Worm (Caenorhabditis elegans) whole organism, mixed stage, embryonic: Measurements from ENCODE around the gene scl-1.

Experiments used
- M03D4.4 ChIP-seq: sonication (generic microtip); optimal IDR thresholded peaks from 2 replicates; lab custom pipeline; 2017; ENCODE audit warnings: mild to moderate bottlenecking, missing genetic modification characterization, missing compliant biosample characterization
- ceh-83 ChIP-seq: fragments of 200-800 bp; sonication (Bioruptor generic); optimal IDR thresholded peaks from 2 replicates; lab custom pipeline; 2018; ENCODE audit warnings: mild to moderate bottlenecking, missing genetic modification characterization, missing compliant biosample characterization
- ces-1 ChIP-seq: fragments of 150-350 bp; optimal IDR thresholded peaks from 2 replicates; lab custom pipeline; 2014; ENCODE audit warnings: missing biosample characterization, missing genetic modification reagents, missing genetic modification characterization
- elt-1 ChIP-seq: sonication (generic microtip); optimal IDR thresholded peaks from 2 replicates; lab custom pipeline; 2017; ENCODE audit warnings: missing genetic modification characterization, mild to moderate bottlenecking, missing compliant biosample characterization, antibody characterized with exemption, moderate library complexity, borderline replicate concordance; ENCODE audit not compliant: insufficient read depth
- ham-2 ChIP-seq: fragments of 200-800 bp; sonication (Bioruptor generic); optimal IDR thresholded peaks from 2 replicates; lab custom pipeline; 2018; ENCODE audit warnings: mild to moderate bottlenecking, missing genetic modification characterization, missing compliant biosample characterization
- lin-13 ChIP-seq: fragments of 150-350 bp; optimal IDR thresholded peaks from 2 replicates; lab custom pipeline; 2014; ENCODE audit warnings: missing biosample characterization, missing genetic modification characterization
- snpc-4 ChIP-seq: fragments of 150-350 bp; optimal IDR thresholded peaks from 2 replicates; lab custom pipeline; 2014; ENCODE audit warnings: missing biosample characterization, missing genetic modification characterization
- sptf-1 ChIP-seq: sonication (generic microtip); optimal IDR thresholded peaks from 2 replicates; lab custom pipeline; 2017; ENCODE audit warnings: mild to moderate bottlenecking, missing genetic modification characterization, moderate library complexity, missing compliant biosample characterization

ce11 chrIV:13032153-13032552 is 24.0 kb upstream of the scl-1 start:
- no peak for TF ChIP-seq elt-1 (tag; lab: Kevin White, UChicago)
- TF ChIP-seq M03D4.4 (tag; lab: Kevin White, UChicago), result no peak
- no peak for TF ChIP-seq ces-1
- TF ChIP-seq ham-2 (GFP tag; lab: Kevin White, UChicago), result no peak
- no peak for TF ChIP-seq ceh-83 (GFP tag; lab: Kevin White, UChicago)
- TF ChIP-seq lin-13, result no peak
- no peak for TF ChIP-seq sptf-1 (tag; lab: Kevin White, UChicago)
- TF ChIP-seq snpc-4 (tag; lab: Kevin White, UChicago), result no peak
